Fruit fly (Drosophila melanogaster) whole organism, embryonic: Measurements from ENCODE around the gene E2f2.
A peak's percentile ranks its signal among the peaks of the same experiment; 100 is the strongest.

Experiments used
- Bdp1 ChIP-seq: fragments of 200-800 bp; sonication (Bioruptor generic); optimal IDR thresholded peaks from 3 replicates; lab custom pipeline; 2016; ENCODE audit warnings: missing biosample characterization, missing genetic modification characterization
- CG10209 ChIP-seq: fragments of 200-800 bp; sonication (Bioruptor generic); optimal IDR thresholded peaks from 3 replicates; lab custom pipeline; 2017; ENCODE audit warnings: missing biosample characterization, mild to moderate bottlenecking, missing genetic modification characterization, missing genetic modification reagents
- CG11504 ChIP-seq: fragments of 200-800 bp; sonication (Bioruptor generic); optimal IDR thresholded peaks from 3 replicates; lab custom pipeline; 2019; ENCODE audit warnings: missing biosample characterization, mild to moderate bottlenecking, missing genetic modification characterization, moderate library complexity
- CG11696 ChIP-seq: fragments of 200-800 bp; sonication (Bioruptor generic); IDR thresholded peaks from 2 replicates; pipeline ENCODE4 v1.3.6; 2022; ENCODE audit warnings: missing biosample characterization, missing genetic modification characterization
- CG14050 ChIP-seq: fragments of 200-800 bp; sonication (Bioruptor generic); IDR thresholded peaks from 3 replicates; pipeline ENCODE4 v1.3.6; 2022; ENCODE audit warnings: missing biosample characterization, missing genetic modification characterization
- CG15073 ChIP-seq: fragments of 200-800 bp; sonication (Bioruptor generic); optimal IDR thresholded peaks from 2 replicates; lab custom pipeline; 2016; ENCODE audit warnings: missing biosample characterization, missing genetic modification characterization
- CG1529 ChIP-seq: fragments of 200-800 bp; sonication (Bioruptor generic); optimal IDR thresholded peaks from 3 replicates; lab custom pipeline; 2018; ENCODE audit warnings: missing biosample characterization, missing genetic modification characterization
- CG16813 ChIP-seq: fragments of 200-800 bp; sonication (Bioruptor generic); IDR thresholded peaks from 3 replicates; pipeline ENCODE4 v1.3.6; 2022; ENCODE audit warnings: missing biosample characterization, missing genetic modification characterization; ENCODE audit not compliant: partially characterized antibody
- CG1832 ChIP-seq: fragments of 200-800 bp; sonication (Bioruptor generic); optimal IDR thresholded peaks from 2 replicates; lab custom pipeline; 2017; ENCODE audit warnings: missing biosample characterization, mild to moderate bottlenecking, missing genetic modification characterization, inconsistent platforms
- CG2129 ChIP-seq: fragments of 200-800 bp; sonication (Bioruptor generic); IDR thresholded peaks from 2 replicates; pipeline ENCODE4 v1.3.6; 2022; ENCODE audit warnings: missing biosample characterization, missing genetic modification characterization; ENCODE audit not compliant: partially characterized antibody
- CG3281 ChIP-seq: fragments of 200-800 bp; sonication (Bioruptor generic); optimal IDR thresholded peaks from 3 replicates; lab custom pipeline; 2017; ENCODE audit warnings: missing biosample characterization, mild to moderate bottlenecking, missing genetic modification characterization
- CG33213 ChIP-seq: fragments of 200-800 bp; sonication (Bioruptor generic); optimal IDR thresholded peaks from 3 replicates; lab custom pipeline; 2016; ENCODE audit warnings: missing biosample characterization, missing genetic modification characterization
- CG5180 ChIP-seq: fragments of 200-800 bp; sonication (Bioruptor generic); optimal IDR thresholded peaks from 3 replicates; lab custom pipeline; 2017; ENCODE audit warnings: missing biosample characterization, missing genetic modification characterization, mild to moderate bottlenecking, moderate library complexity, missing genetic modification reagents
- CG6854 ChIP-seq: fragments of 200-800 bp; sonication (Bioruptor generic); optimal IDR thresholded peaks from 3 replicates; lab custom pipeline; 2017; ENCODE audit warnings: missing biosample characterization, mild to moderate bottlenecking, missing genetic modification characterization
- CG7271 ChIP-seq: fragments of 200-800 bp; sonication (Bioruptor generic); optimal IDR thresholded peaks from 2 replicates; lab custom pipeline; 2018; ENCODE audit warnings: missing biosample characterization, mild to moderate bottlenecking, missing genetic modification characterization, moderate library complexity
- D19A ChIP-seq: fragments of 200-800 bp; optimal IDR thresholded peaks from 3 replicates; lab custom pipeline; 2019; ENCODE audit warnings: missing biosample characterization, mild to moderate bottlenecking, missing genetic modification characterization, moderate library complexity
- D19B ChIP-seq: fragments of 200-800 bp; sonication (Bioruptor generic); optimal IDR thresholded peaks from 2 replicates; lab custom pipeline; 2017; ENCODE audit warnings: missing biosample characterization, mild to moderate bottlenecking, missing genetic modification characterization
- Elba2 ChIP-seq: fragments of 200-800 bp; sonication (Bioruptor generic); optimal IDR thresholded peaks from 3 replicates; lab custom pipeline; 2016; ENCODE audit warnings: missing biosample characterization, missing genetic modification characterization
- Fer1 ChIP-seq: fragments of 200-800 bp; sonication (Bioruptor generic); optimal IDR thresholded peaks from 2 replicates; lab custom pipeline; 2017; ENCODE audit warnings: missing biosample characterization, mild to moderate bottlenecking, missing genetic modification characterization
- HmgZ ChIP-seq: fragments of 200-800 bp; sonication (Bioruptor generic); optimal IDR thresholded peaks from 2 replicates; lab custom pipeline; 2018; ENCODE audit warnings: missing biosample characterization, mild to moderate bottlenecking, missing genetic modification characterization
- MTF-1 ChIP-seq: fragments of 200-800 bp; sonication (Bioruptor generic); optimal IDR thresholded peaks from 2 replicates; lab custom pipeline; 2018; ENCODE audit warnings: missing biosample characterization, mild to moderate bottlenecking, missing genetic modification characterization, borderline replicate concordance
- Nf-YC ChIP-seq: fragments of 200-800 bp; optimal IDR thresholded peaks from 3 replicates; lab custom pipeline; 2019; ENCODE audit warnings: missing biosample characterization, mild to moderate bottlenecking, missing genetic modification characterization, moderate library complexity
- Ravus ChIP-seq: fragments of 200-800 bp; sonication (Bioruptor generic); IDR thresholded peaks from 2 replicates; pipeline ENCODE4 v1.3.6; 2022; ENCODE audit warnings: missing biosample characterization, missing genetic modification characterization
- Sin3A ChIP-seq: fragments of >200 bp; optimal IDR thresholded peaks from 2 replicates; lab custom pipeline; 2018
- YL-1 ChIP-seq: fragments of 200-800 bp; sonication (Bioruptor generic); optimal IDR thresholded peaks from 3 replicates; lab custom pipeline; 2017; ENCODE audit warnings: missing biosample characterization, mild to moderate bottlenecking, missing genetic modification characterization
- ap ChIP-seq: fragments of 200-800 bp; sonication (Bioruptor generic); IDR thresholded peaks from 2 replicates; pipeline ENCODE4 v1.3.6; 2022; ENCODE audit warnings: missing biosample characterization, missing genetic modification characterization
- cato ChIP-seq: fragments of 200-800 bp; sonication (Bioruptor generic); optimal IDR thresholded peaks from 2 replicates; lab custom pipeline; 2016; ENCODE audit warnings: missing biosample characterization, missing genetic modification characterization, borderline replicate concordance
- chif ChIP-seq, 2 experiments: fragments of 200-800 bp; sonication (Bioruptor generic); optimal IDR thresholded peaks; 3 replicates each; lab custom pipeline; 2016; ENCODE audit warnings: missing biosample characterization in 2 of 2, missing genetic modification characterization in 2 of 2
- crp ChIP-seq, 2 experiments: fragments of 200-800 bp; sonication (Bioruptor generic); optimal IDR thresholded peaks; 2 replicates in 1 of 2; 3 replicates in 1 of 2; lab custom pipeline; 2017; ENCODE audit warnings: missing biosample characterization in 2 of 2, missing genetic modification characterization in 2 of 2, mild to moderate bottlenecking in 1 of 2, moderate library complexity in 1 of 2
- cwo ChIP-seq: fragments of 200-800 bp; sonication (Bioruptor generic); optimal IDR thresholded peaks from 3 replicates; lab custom pipeline; 2017; ENCODE audit warnings: missing biosample characterization, missing genetic modification characterization, mild to moderate bottlenecking, moderate library complexity, missing genetic modification reagents
- disco-r ChIP-seq: fragments of 200-800 bp; sonication (Bioruptor generic); optimal IDR thresholded peaks from 2 replicates; lab custom pipeline; 2016; ENCODE audit warnings: missing biosample characterization, missing genetic modification characterization
- dmrt99B ChIP-seq: fragments of 200-800 bp; sonication (Bioruptor generic); optimal IDR thresholded peaks from 2 replicates; lab custom pipeline; 2018; ENCODE audit warnings: missing biosample characterization, mild to moderate bottlenecking, missing genetic modification characterization, moderate library complexity
- ewg ChIP-seq: fragments of 200-800 bp; sonication (Bioruptor generic); optimal IDR thresholded peaks from 3 replicates; lab custom pipeline; 2017; ENCODE audit warnings: mild to moderate bottlenecking, missing biosample characterization, missing genetic modification reagents, missing genetic modification characterization
- exex ChIP-seq: fragments of 200-800 bp; sonication (Bioruptor generic); optimal IDR thresholded peaks from 4 replicates; lab custom pipeline; 2018; ENCODE audit warnings: missing biosample characterization, mild to moderate bottlenecking, missing genetic modification characterization, moderate library complexity
- eyg ChIP-seq: fragments of 200-800 bp; sonication (Bioruptor generic); optimal IDR thresholded peaks from 3 replicates; lab custom pipeline; 2016; ENCODE audit warnings: missing biosample characterization, missing genetic modification characterization
- gsb-n ChIP-seq: fragments of 200-800 bp; sonication (Bioruptor generic); optimal IDR thresholded peaks from 3 replicates; lab custom pipeline; 2018; ENCODE audit warnings: missing biosample characterization, mild to moderate bottlenecking, missing genetic modification characterization
- gt ChIP-seq: fragments of 200-800 bp; sonication (Bioruptor generic); IDR thresholded peaks from 2 replicates; pipeline ENCODE4 v1.3.6; 2022; ENCODE audit warnings: missing biosample characterization, missing genetic modification characterization
- hkb ChIP-seq, 2 experiments: fragments of 200-800 bp in 1 of 2; fragments of >200 bp in 1 of 2; sonication (Bioruptor generic) in 1 of 2; IDR thresholded peaks in 1 of 2; optimal IDR thresholded peaks in 1 of 2; 2 replicates each; pipeline versions ENCODE4 v1.3.6 to Lab custom; 2017 to 2022; ENCODE audit warnings: missing biosample characterization in 1 of 2, missing genetic modification characterization in 1 of 2
- lab ChIP-seq: fragments of 200-800 bp; sonication (Bioruptor generic); optimal IDR thresholded peaks from 3 replicates; lab custom pipeline; 2017; ENCODE audit warnings: missing biosample characterization, missing genetic modification characterization, mild to moderate bottlenecking, moderate library complexity, missing genetic modification reagents
- lov ChIP-seq, 2 experiments: fragments of 200-800 bp in 1 of 2; fragments of >200 bp in 1 of 2; sonication (Bioruptor generic) in 1 of 2; IDR thresholded peaks in 1 of 2; optimal IDR thresholded peaks in 1 of 2; 2 replicates in 1 of 2; 3 replicates in 1 of 2; pipeline versions ENCODE4 v1.3.6 to Lab custom; 2017 to 2022; ENCODE audit warnings: missing biosample characterization in 1 of 2, missing genetic modification characterization in 1 of 2
- otp ChIP-seq: fragments of 200-800 bp; sonication (Bioruptor generic); IDR thresholded peaks from 3 replicates; pipeline ENCODE4, ENCODE4 v1.3.6; 2022; ENCODE audit warnings: missing biosample characterization, missing genetic modification characterization
- repo ChIP-seq: fragments of 200-800 bp; sonication (Bioruptor generic); optimal IDR thresholded peaks from 2 replicates; lab custom pipeline; 2016; ENCODE audit warnings: missing biosample characterization, missing genetic modification characterization
- rib ChIP-seq: fragments of 200-800 bp; sonication (Bioruptor generic); IDR thresholded peaks from 2 replicates; pipeline ENCODE4 v1.3.6; 2022; ENCODE audit warnings: missing biosample characterization, missing genetic modification characterization
- row ChIP-seq: fragments of 200-800 bp; sonication (Bioruptor generic); IDR thresholded peaks from 3 replicates; pipeline ENCODE4 v1.3.6; 2022; ENCODE audit warnings: missing biosample characterization, missing genetic modification characterization
- sc ChIP-seq, 3 experiments: fragments of >200 bp in 2 of 3; fragments of 200-800 bp in 1 of 3; sonication (Bioruptor generic) in 1 of 3; optimal IDR thresholded peaks; 2 replicates in 2 of 3; 3 replicates in 1 of 3; lab custom pipeline; 2017; ENCODE audit warnings: mild to moderate bottlenecking in 1 of 3, missing biosample characterization in 1 of 3, missing genetic modification characterization in 1 of 3, missing genetic modification reagents in 1 of 3
- sd ChIP-seq: fragments of 200-800 bp; sonication (Bioruptor generic); optimal IDR thresholded peaks from 3 replicates; lab custom pipeline; 2018; ENCODE audit warnings: missing biosample characterization, mild to moderate bottlenecking, missing genetic modification characterization, moderate library complexity
- tin ChIP-seq: fragments of 200-800 bp; sonication (Bioruptor generic); optimal IDR thresholded peaks from 3 replicates; lab custom pipeline; 2016; ENCODE audit warnings: missing biosample characterization, missing genetic modification characterization
- ttk ChIP-seq: fragments of 200-800 bp; sonication (Bioruptor generic); IDR thresholded peaks from 2 replicates; pipeline ENCODE4 v2.1.2; 2022; ENCODE audit warnings: missing biosample characterization, missing genetic modification characterization
- vfl ChIP-seq: fragments of 200-800 bp; sonication (Bioruptor generic); optimal IDR thresholded peaks from 2 replicates; lab custom pipeline; 2016; ENCODE audit warnings: missing biosample characterization, missing genetic modification characterization

E2f2 gene

dm6 chr2L:21142972-21143385, 13.6 kb downstream of the E2f2 start, which contains the start of gene pths (continued):
- TF ChIP-seq CG33213 (GFP tag; lab: Kevin White, UChicago) (peak; percentile 36), CG1832 (no peak), dmrt99B (no peak), CG6854 (GFP tag; lab: Kevin White, UChicago) (no peak), chif (GFP tag; optimal IDR thresholded peaks at IDR 0.05; lab: Kevin White, UChicago) (peak in 1 of 2 experiments; percentile 38), YL-1 (peak; percentile 60), gsb-n (tag; lab: Kevin White, UChicago) (no peak), HmgZ (tag; lab: Kevin White, UChicago) (peak; percentile 3), crp (GFP tag; optimal IDR thresholded peaks at IDR 0.05; lab: Kevin White, UChicago) (no peak), CG5180 (no peak), exex (tag; lab: Kevin White, UChicago) (no peak), CG14050 (GFP tag; lab: Robert Waterston, UW) (no peak), D19B (GFP tag; lab: Kevin White, UChicago) (no peak), CG3281 (GFP tag; lab: Kevin White, UChicago) (no peak), gt (no peak), CG15073 (GFP tag; lab: Kevin White, UChicago) (no peak), disco-r (GFP tag; lab: Kevin White, UChicago) (no peak), CG16813 (GFP tag; lab: Robert Waterston, UW) (peak; percentile 85), CG10209 (no peak), ttk (GFP tag; lab: Robert Waterston, UW) (no peak), CG1529 (GFP tag; lab: Kevin White, UChicago) (no peak), sd (tag; lab: Kevin White, UChicago) (no peak), lov (optimal IDR thresholded peaks at IDR 0.05; lab: Kevin White, UChicago) (no peak), lov (GFP tag; IDR thresholded peaks at IDR 0.05; lab: Robert Waterston, UW) (no peak), vfl (no peak), repo (no peak), CG11504 (tag; lab: Kevin White, UChicago) (no peak), row (GFP tag; lab: Robert Waterston, UW) (peak; percentile 92), Ravus (GFP tag; lab: Robert Waterston, UW) (no peak), cato (GFP tag; lab: Kevin White, UChicago) (no peak), Fer1 (GFP tag; lab: Kevin White, UChicago) (no peak), ewg (GFP tag; lab: Kevin White, UChicago) (no peak), lab (GFP tag; lab: Kevin White, UChicago) (no peak), hkb (optimal IDR thresholded peaks at IDR 0.05; lab: Kevin White, UChicago) (no peak), hkb (GFP tag; IDR thresholded peaks at IDR 0.05; lab: Robert Waterston, UW) (no peak), Elba2 (GFP tag; lab: Kevin White, UChicago) (peak; percentile 0), MTF-1 (GFP tag; lab: Kevin White, UChicago) (no peak), CG7271 (tag; lab: Kevin White, UChicago) (no peak), cwo (GFP tag; lab: Kevin White, UChicago) (no peak), rib (GFP tag; lab: Robert Waterston, UW) (no peak), CG11696 (no peak), eyg (peak; percentile 18), Nf-YC (no peak), sc (optimal IDR thresholded peaks at IDR 0.05; lab: Kevin White, UChicago) (no peak), sc (GFP tag; optimal IDR thresholded peaks at IDR 0.05; lab: Kevin White, UChicago) (no peak), Sin3A (no peak), D19A (tag; lab: Kevin White, UChicago) (no peak), CG2129 (GFP tag; lab: Robert Waterston, UW) (peak; percentile 72), ap (GFP tag; lab: Robert Waterston, UW) (no peak), otp (GFP tag; lab: Robert Waterston, UW) (no peak), Bdp1 (no peak), tin (GFP tag; lab: Kevin White, UChicago) (peak; percentile 42)
